Fruit fly (Drosophila melanogaster) whole organism, wandering third instar larva: ENCODE data around the gene Msh6.

Experiments used
- Abd-B ChIP-seq: fragments of >200 bp; optimal IDR thresholded peaks from 2 replicates; lab custom pipeline; 2017; ENCODE audit warnings: missing biosample characterization, missing genetic modification characterization
- CG32264 ChIP-seq: fragments of 200-800 bp; sonication (Bioruptor generic); optimal IDR thresholded peaks from 2 replicates; lab custom pipeline; 2016; ENCODE audit warnings: missing biosample characterization, missing genetic modification characterization
- CrebA ChIP-seq: fragments of 200-800 bp; sonication (Bioruptor generic); optimal IDR thresholded peaks from 2 replicates; lab custom pipeline; 2016; ENCODE audit warnings: missing biosample characterization, mild to moderate bottlenecking, missing genetic modification characterization, borderline replicate concordance
- Dfd ChIP-seq: fragments of >200 bp; optimal IDR thresholded peaks from 2 replicates; lab custom pipeline; 2017; ENCODE audit warnings: missing biosample characterization, missing genetic modification characterization
- Dif ChIP-seq: fragments of 200-275, 200-300 bp; sonication (Bioruptor generic); optimal IDR thresholded peaks from 2 replicates; lab custom pipeline; 2018; ENCODE audit warnings: missing biosample characterization, missing genetic modification characterization; ENCODE audit not compliant: partially characterized antibody
- HLH106 ChIP-seq: fragments of 200-800 bp; optimal IDR thresholded peaks from 3 replicates; lab custom pipeline; 2019; ENCODE audit warnings: missing biosample characterization, mild to moderate bottlenecking, missing genetic modification characterization, moderate library complexity
- Hnf4 ChIP-seq: fragments of 200-800 bp; sonication (Bioruptor generic); optimal IDR thresholded peaks from 2 replicates; lab custom pipeline; 2016; ENCODE audit warnings: missing biosample characterization, mild to moderate bottlenecking, missing genetic modification characterization
- Hr78 ChIP-seq: fragments of >200 bp; optimal IDR thresholded peaks from 2 replicates; lab custom pipeline; 2017; ENCODE audit warnings: missing biosample characterization, missing genetic modification characterization
- Hr83 ChIP-seq: fragments of 200-300 bp; sonication (Bioruptor generic); optimal IDR thresholded peaks from 2 replicates; lab custom pipeline; 2016; ENCODE audit warnings: missing biosample characterization, mild to moderate bottlenecking, missing genetic modification characterization, moderate library complexity; ENCODE audit not compliant: poor library complexity, severe bottlenecking
- Jra ChIP-seq: sonication (Bioruptor generic); optimal IDR thresholded peaks from 2 replicates; lab custom pipeline; 2016; ENCODE audit warnings: missing biosample characterization, missing genetic modification characterization
- Mio ChIP-seq: sonication (Bioruptor generic); optimal IDR thresholded peaks from 2 replicates; lab custom pipeline; 2016; ENCODE audit warnings: missing biosample characterization, missing genetic modification characterization
- Myc ChIP-seq: fragments of >200 bp; optimal IDR thresholded peaks from 2 replicates; lab custom pipeline; 2017
- N ChIP-seq: fragments of >200 bp; optimal IDR thresholded peaks from 2 replicates; lab custom pipeline; 2018; ENCODE audit warnings: missing biosample characterization, missing external identifiers, missing genetic modification characterization
- Rel ChIP-seq, 2 experiments: fragments of 200-800 bp; sonication (Bioruptor generic) in 1 of 2; optimal IDR thresholded peaks; 2 replicates in 1 of 2; 3 replicates in 1 of 2; lab custom pipeline; 2016 to 2019; ENCODE audit warnings: mild to moderate bottlenecking in 2 of 2, missing biosample characterization in 2 of 2, missing genetic modification characterization in 2 of 2, moderate library complexity in 1 of 2
- Sp1 ChIP-seq: fragments of 200-800 bp; sonication (Bioruptor generic); optimal IDR thresholded peaks from 3 replicates; lab custom pipeline; 2019; ENCODE audit warnings: missing biosample characterization, mild to moderate bottlenecking, missing genetic modification characterization, moderate library complexity
- Vsx2 ChIP-seq: fragments of 200-300, 225-300 bp; sonication (Bioruptor generic); optimal IDR thresholded peaks from 2 replicates; lab custom pipeline; 2018; ENCODE audit warnings: missing biosample characterization, missing genetic modification characterization; ENCODE audit not compliant: partially characterized antibody
- brk ChIP-seq: fragments of 200-800 bp; sonication (Bioruptor generic); optimal IDR thresholded peaks from 2 replicates; lab custom pipeline; 2016; ENCODE audit warnings: missing biosample characterization, mild to moderate bottlenecking, missing genetic modification characterization
- dl ChIP-seq, 2 experiments: fragments of 175-275, 200-275 bp in 1 of 2; fragments of 200-275 bp in 1 of 2; sonication (Bioruptor generic); optimal IDR thresholded peaks; lab custom pipeline; 2018; ENCODE audit warnings: mild to moderate bottlenecking in 2 of 2, missing biosample characterization in 2 of 2, missing genetic modification characterization in 2 of 2, moderate library complexity in 2 of 2; ENCODE audit not compliant: partially characterized antibody in 2 of 2, insufficient read depth in 1 of 2
- dmrt93B ChIP-seq: fragments of 200-800 bp; sonication (Bioruptor generic); optimal IDR thresholded peaks from 2 replicates; lab custom pipeline; 2018; ENCODE audit warnings: missing biosample characterization, mild to moderate bottlenecking, missing genetic modification characterization
- dsf ChIP-seq: sonication (Bioruptor generic); optimal IDR thresholded peaks from 2 replicates; lab custom pipeline; 2016; ENCODE audit warnings: missing biosample characterization, missing genetic modification characterization, borderline replicate concordance
- ey ChIP-seq: fragments of 200-800 bp; sonication (Bioruptor generic); optimal IDR thresholded peaks from 2 replicates; lab custom pipeline; 2016; ENCODE audit warnings: missing biosample characterization, missing genetic modification characterization
- foxo ChIP-seq, 2 experiments: fragments of 200-800 bp; sonication (Bioruptor generic); optimal IDR thresholded peaks; 2 replicates in 1 of 2; 3 replicates in 1 of 2; lab custom pipeline; 2016 to 2017; ENCODE audit warnings: missing biosample characterization in 2 of 2, missing genetic modification characterization in 2 of 2
- fru ChIP-seq: fragments of 200-800 bp; sonication (Bioruptor generic); optimal IDR thresholded peaks from 3 replicates; lab custom pipeline; 2016; ENCODE audit warnings: missing biosample characterization, mild to moderate bottlenecking, missing genetic modification characterization
- h ChIP-seq: fragments of 200-800 bp; sonication (Bioruptor generic); optimal IDR thresholded peaks from 3 replicates; lab custom pipeline; 2016; ENCODE audit warnings: missing biosample characterization, mild to moderate bottlenecking, missing genetic modification characterization
- jim ChIP-seq: fragments of 175-275, 200-325 bp; sonication (Bioruptor generic); optimal IDR thresholded peaks from 2 replicates; lab custom pipeline; 2016; ENCODE audit warnings: missing biosample characterization, mild to moderate bottlenecking, missing genetic modification characterization
- lola ChIP-seq: fragments of >200 bp; optimal IDR thresholded peaks from 2 replicates; lab custom pipeline; 2017; ENCODE audit warnings: missing biosample characterization, missing genetic modification characterization
- pan ChIP-seq: fragments of >200 bp; optimal IDR thresholded peaks from 2 replicates; lab custom pipeline; 2017
- psq ChIP-seq: fragments of 200-800 bp; sonication (Bioruptor generic); optimal IDR thresholded peaks from 3 replicates; lab custom pipeline; 2017; ENCODE audit warnings: missing biosample characterization, mild to moderate bottlenecking, missing genetic modification characterization, moderate library complexity
- sage ChIP-seq: fragments of 200-800 bp; sonication (Bioruptor generic); optimal IDR thresholded peaks from 2 replicates; lab custom pipeline; 2016; ENCODE audit warnings: missing biosample characterization, mild to moderate bottlenecking, missing genetic modification characterization
- sv ChIP-seq: fragments of 200-800 bp; sonication (Bioruptor generic); optimal IDR thresholded peaks from 3 replicates; lab custom pipeline; 2016; ENCODE audit warnings: missing biosample characterization, missing genetic modification characterization
- tai ChIP-seq: sonication (Bioruptor generic); optimal IDR thresholded peaks from 2 replicates; lab custom pipeline; 2016; ENCODE audit warnings: missing biosample characterization, missing genetic modification characterization
- usp ChIP-seq: fragments of >200 bp; optimal IDR thresholded peaks from 2 replicates; lab custom pipeline; 2017; ENCODE audit warnings: missing biosample characterization, missing genetic modification characterization
- woc ChIP-seq: sonication (Bioruptor generic); optimal IDR thresholded peaks from 2 replicates; lab custom pipeline; 2016; ENCODE audit warnings: missing biosample characterization, mild to moderate bottlenecking, missing genetic modification characterization

Msh6 gene

DNA sequence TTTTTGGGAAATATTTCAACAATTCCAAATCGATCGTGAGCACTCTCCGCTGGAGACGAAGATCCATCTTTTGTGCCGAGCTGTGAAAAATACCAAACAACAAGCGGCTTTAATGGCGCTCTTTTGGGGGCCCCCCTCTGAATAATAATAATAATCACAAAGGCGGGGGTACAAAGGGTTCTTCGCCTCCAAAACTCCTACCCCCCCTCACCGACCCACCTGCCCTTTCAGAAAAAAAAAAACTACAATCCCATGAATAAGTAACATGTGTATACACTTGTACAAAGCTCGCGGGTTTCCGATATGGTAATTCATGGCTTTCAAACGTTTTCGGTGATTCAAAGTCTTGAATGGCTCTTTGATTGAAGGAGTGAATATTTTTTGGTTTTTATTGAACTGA, 43.0 kb upstream of the Msh6 start:
- TF ChIP-seq woc (GFP tag; lab: Kevin White, UChicago) (no peak), usp (GFP tag; lab: Kevin White, UChicago) (no peak), sage (GFP tag; lab: Kevin White, UChicago) (no peak), Myc (no peak), HLH106 (tag; lab: Kevin White, UChicago) (no peak)

DNA sequence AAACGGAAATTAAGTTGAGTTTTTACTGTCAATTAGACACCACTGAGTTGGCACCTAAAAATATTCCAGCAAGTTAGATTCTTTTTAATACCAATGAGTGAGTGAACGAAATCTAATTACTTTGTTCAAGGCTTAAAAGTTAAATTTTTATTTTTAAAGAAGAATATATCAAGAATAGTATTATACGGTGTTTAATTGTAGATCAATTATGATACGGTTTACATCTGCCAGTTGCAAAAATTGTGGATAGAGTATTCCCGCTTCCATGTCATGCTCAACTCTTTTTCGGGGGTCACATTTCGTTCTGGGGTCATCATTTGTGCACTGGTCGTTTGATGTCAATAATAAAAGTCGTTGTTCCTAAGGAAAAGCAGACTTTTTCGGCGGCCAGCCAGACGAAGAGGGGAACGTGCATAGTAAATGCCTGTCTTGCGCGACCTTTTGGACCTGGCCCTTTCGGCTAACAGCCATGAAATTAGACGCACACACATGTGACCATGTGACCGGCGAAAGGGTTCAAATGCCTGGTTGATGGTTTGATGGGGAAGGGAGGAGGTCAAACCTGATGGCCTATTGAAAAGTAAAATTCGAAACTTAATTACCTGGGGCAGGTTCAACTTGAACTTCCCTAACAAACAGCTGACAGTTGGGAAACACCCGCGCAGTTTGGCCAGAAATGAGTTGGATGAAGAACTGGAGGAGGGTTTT, 42.1 kb upstream of the Msh6 start:
- no peak for TF ChIP-seq Myc
- TF ChIP-seq lola (GFP tag; lab: Kevin White, UChicago), result no peak
- no peak for TF ChIP-seq Hnf4 (GFP tag; lab: Kevin White, UChicago)
- TF ChIP-seq foxo (GFP tag; optimal IDR thresholded peaks at IDR 0.05; lab: Kevin White, UChicago), result no peak

DNA sequence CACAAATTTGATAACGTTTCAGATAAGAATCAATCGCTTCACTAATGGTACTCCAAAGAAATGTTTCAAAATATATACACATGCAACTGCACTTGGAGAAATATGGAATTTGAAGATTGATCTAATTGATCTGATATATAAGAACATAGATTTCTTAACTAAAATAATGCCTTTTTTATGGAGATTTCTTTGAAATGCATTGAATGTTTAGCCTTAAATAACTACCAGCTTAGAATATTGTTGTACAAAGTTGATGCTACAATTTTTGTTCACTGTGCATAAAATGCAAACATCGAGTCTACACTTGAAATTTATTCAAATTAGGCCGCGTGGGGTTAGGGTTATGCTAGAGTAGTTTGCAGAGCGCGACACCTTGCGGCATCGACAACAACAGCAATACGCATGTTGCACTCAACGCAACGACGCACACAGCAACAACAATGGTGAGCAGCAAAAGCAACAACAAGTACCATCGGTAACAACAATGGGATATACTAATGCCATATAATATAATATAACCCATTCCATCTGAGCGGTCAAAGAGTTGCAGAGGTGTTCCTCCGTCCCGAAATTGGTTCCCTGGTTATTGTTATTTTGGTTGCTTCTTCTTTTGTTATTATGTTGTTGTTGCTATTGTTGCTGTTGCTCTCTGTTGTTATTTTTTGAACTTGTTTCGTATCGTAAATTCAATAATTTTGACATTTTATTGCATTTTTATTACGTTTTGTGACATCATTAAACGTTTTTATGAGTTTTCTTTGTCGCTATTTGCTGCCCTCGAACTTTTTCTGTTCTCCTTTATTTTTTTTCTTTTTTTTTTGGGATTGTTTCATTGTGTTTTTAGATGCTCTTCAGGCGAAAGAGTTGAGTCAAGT, 41.1 kb upstream of the Msh6 start:
- TF ChIP-seq Myc, result no peak
- TF ChIP-seq brk (GFP tag; lab: Kevin White, UChicago), result no peak
- no peak for TF ChIP-seq dmrt93B (GFP tag; lab: Kevin White, UChicago)
- TF ChIP-seq jim (GFP tag; lab: Kevin White, UChicago), result no peak
- no peak for TF ChIP-seq Rel (GFP tag; optimal IDR thresholded peaks at IDR 0.05; lab: Kevin White, UChicago)
- TF ChIP-seq Rel (tag; optimal IDR thresholded peaks at IDR 0.05; lab: Kevin White, UChicago), result no peak
- TF ChIP-seq Abd-B (GFP tag; lab: Kevin White, UChicago), result no peak

DNA sequence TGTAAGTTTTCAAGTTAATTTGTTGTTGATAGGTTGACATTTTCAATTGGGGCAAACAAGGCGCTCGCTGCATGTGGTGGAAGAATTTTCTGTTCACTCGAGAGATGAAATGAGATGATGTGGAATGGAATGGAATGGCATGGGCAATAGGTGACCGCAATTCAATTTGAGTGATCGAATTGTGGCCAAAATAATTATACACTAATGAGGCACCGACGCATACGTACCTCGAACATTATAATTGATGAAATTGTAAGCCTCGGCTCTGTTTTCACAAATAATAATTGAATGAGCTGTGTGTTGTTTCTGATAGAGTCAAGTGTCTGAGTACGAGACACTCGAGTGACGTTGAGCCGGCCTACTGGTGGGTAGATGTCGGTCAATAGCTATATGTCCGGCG, 39.6 kb upstream of the Msh6 start:
- TF ChIP-seq tai (GFP tag; lab: Kevin White, UChicago) (no peak), dsf (no peak), HLH106 (tag; lab: Kevin White, UChicago) (no peak), psq (GFP tag; lab: Kevin White, UChicago) (no peak), ey (GFP tag; lab: Kevin White, UChicago) (no peak), h (GFP tag; lab: Kevin White, UChicago) (no peak), sage (GFP tag; lab: Kevin White, UChicago) (no peak), Hr78 (GFP tag; lab: Kevin White, UChicago) (no peak), Mio (GFP tag; lab: Kevin White, UChicago) (no peak), Abd-B (GFP tag; lab: Kevin White, UChicago) (no peak), Vsx2 (GFP tag; lab: Kevin White, UChicago) (no peak), N (no peak), pan (lab: Kevin White, UChicago) (no peak), Rel (GFP tag; optimal IDR thresholded peaks at IDR 0.05; lab: Kevin White, UChicago) (no peak), Rel (tag; optimal IDR thresholded peaks at IDR 0.05; lab: Kevin White, UChicago) (no peak)

DNA sequence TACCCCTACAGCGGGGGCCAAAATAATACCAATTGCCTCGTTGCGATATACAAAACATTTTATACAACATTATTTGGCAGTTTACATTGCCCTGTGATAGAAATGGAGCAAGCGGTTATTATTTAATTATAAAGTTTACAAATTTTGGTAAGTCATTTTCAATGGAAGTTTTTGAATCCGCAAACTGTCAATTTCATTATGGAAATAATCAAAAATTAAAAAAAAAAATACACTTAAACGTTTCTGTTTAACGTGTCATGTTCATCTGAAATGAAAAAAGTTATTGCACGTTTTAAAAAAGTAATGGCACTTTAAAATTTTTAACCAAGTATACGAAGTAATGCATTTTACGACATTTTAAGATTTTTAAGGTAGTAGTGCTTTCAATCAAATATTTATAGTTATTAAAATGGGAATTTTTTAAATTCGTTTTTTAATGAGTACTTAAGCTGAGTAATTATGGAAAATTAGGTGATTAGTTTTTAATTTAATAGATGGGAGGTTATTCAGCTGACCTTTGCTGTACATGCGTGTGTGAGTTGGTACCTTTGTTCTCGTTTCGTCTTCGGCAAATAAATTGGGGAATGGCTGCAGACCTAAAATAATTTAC, 38.5 kb upstream of the Msh6 start:
- TF ChIP-seq dl (GFP tag; optimal IDR thresholded peaks at IDR 0.05; lab: Kevin White, UChicago; ENCODE audit: insufficient read depth in 1 of 2, partially characterized antibody in 2 of 2) (no peak), psq (GFP tag; lab: Kevin White, UChicago) (peak; percentile 1)

DNA sequence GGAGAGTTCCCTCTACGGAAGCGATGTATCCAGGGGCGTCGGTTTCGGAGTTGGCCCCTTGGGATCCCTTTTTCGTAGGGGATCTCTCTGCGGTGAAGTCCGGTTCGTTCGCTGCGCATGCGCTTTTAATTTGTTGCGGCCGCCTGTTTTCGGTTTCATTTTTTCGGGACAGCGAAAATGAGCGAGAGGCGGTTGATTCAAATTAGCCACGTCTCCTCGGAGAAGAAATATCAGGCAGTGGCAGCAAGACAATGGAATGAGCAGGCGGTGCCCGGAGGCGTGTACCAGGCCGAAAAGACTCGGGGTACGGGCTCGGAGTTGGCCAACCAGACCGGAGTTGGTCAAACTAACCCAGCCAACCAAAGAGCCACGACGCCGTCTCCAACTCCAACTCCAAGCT, 37.8 kb upstream of the Msh6 start:
- TF ChIP-seq CrebA, result no peak
- no peak for TF ChIP-seq Dfd (GFP tag; lab: Kevin White, UChicago)
- peak; percentile 2 for TF ChIP-seq Sp1 (GFP tag; lab: Kevin White, UChicago)
- no peak for TF ChIP-seq Rel (GFP tag; optimal IDR thresholded peaks at IDR 0.05; lab: Kevin White, UChicago)
- TF ChIP-seq Rel (tag; optimal IDR thresholded peaks at IDR 0.05; lab: Kevin White, UChicago), result no peak
- TF ChIP-seq Vsx2 (GFP tag; lab: Kevin White, UChicago), result peak; percentile 71
- TF ChIP-seq CG32264, result no peak
- no peak for TF ChIP-seq dmrt93B (GFP tag; lab: Kevin White, UChicago)
- TF ChIP-seq Jra (GFP tag; lab: Kevin White, UChicago), result no peak
- no peak for TF ChIP-seq dl (GFP tag; optimal IDR thresholded peaks at IDR 0.05; lab: Kevin White, UChicago; ENCODE audit: insufficient read depth in 1 of 2, partially characterized antibody in 2 of 2)
- no peak for TF ChIP-seq brk (GFP tag; lab: Kevin White, UChicago)
- no peak for TF ChIP-seq Myc
- no peak for TF ChIP-seq fru (GFP tag; lab: Kevin White, UChicago)
- no peak for TF ChIP-seq Dif (GFP tag; lab: Kevin White, UChicago)
- no peak for TF ChIP-seq lola (GFP tag; lab: Kevin White, UChicago)
- TF ChIP-seq Hr83 (GFP tag; lab: Kevin White, UChicago), result no peak
- TF ChIP-seq woc (GFP tag; lab: Kevin White, UChicago), result no peak
- TF ChIP-seq sv (GFP tag; lab: Kevin White, UChicago), result no peak
- TF ChIP-seq foxo (GFP tag; optimal IDR thresholded peaks at IDR 0.05; lab: Kevin White, UChicago), result peak in 1 of 2 experiments; percentile 34
- no peak for TF ChIP-seq dsf
- TF ChIP-seq tai (GFP tag; lab: Kevin White, UChicago), result no peak
- TF ChIP-seq usp (GFP tag; lab: Kevin White, UChicago), result no peak
